Worm (Caenorhabditis elegans) whole organism, young adult: ENCODE data around the gene Y41C4A.21.

Experiments
- C06A6.2 ChIP-seq: fragments of 200-800 bp; sonication (Bioruptor generic); conservative IDR thresholded peaks from 2 replicates; pipeline ENCODE4 v1.3.6; 2022; ENCODE audit warnings: missing genetic modification characterization, missing compliant biosample characterization
- F49E8.2 ChIP-seq: sonication (generic microtip); optimal IDR thresholded peaks from 3 replicates; lab custom pipeline; 2017; ENCODE audit warnings: missing genetic modification characterization, mild to moderate bottlenecking, missing compliant biosample characterization, antibody characterized with exemption, moderate library complexity; ENCODE audit not compliant: insufficient read depth
- K12H6.12 ChIP-seq: fragments of 200-800 bp; sonication (Bioruptor generic); optimal IDR thresholded peaks from 2 replicates; lab custom pipeline; 2018; ENCODE audit warnings: mild to moderate bottlenecking, missing genetic modification characterization, missing compliant biosample characterization
- T07F8.4 ChIP-seq: sonication (generic microtip); optimal IDR thresholded peaks from 2 replicates; lab custom pipeline; 2016; ENCODE audit warnings: mild to moderate bottlenecking, missing genetic modification characterization, moderate library complexity, missing compliant biosample characterization
- akir-1 ChIP-seq: fragments of 200-800 bp; sonication (Bioruptor generic); optimal IDR thresholded peaks from 2 replicates; lab custom pipeline; 2018; ENCODE audit warnings: mild to moderate bottlenecking, missing genetic modification characterization, moderate library complexity, missing compliant biosample characterization
- ama-1 ChIP-seq, 3 experiments: fragments of 150-350 bp in 1 of 3; sonication (generic microtip) in 2 of 3; optimal IDR thresholded peaks; 2 replicates each; lab custom pipeline; 2014 to 2018; ENCODE audit warnings: missing biosample characterization in 2 of 3, missing genetic modification characterization in 2 of 3, missing genetic modification reagents in 2 of 3
- bed-2 ChIP-seq: fragments of 200-800 bp; sonication (Bioruptor generic); IDR thresholded peaks from 2 replicates; pipeline ENCODE4 v1.3.6; 2022; ENCODE audit warnings: missing genetic modification reagents, missing genetic modification characterization, missing compliant biosample characterization
- ceh-91 ChIP-seq: fragments of 200-800 bp; sonication (Bioruptor generic); IDR thresholded peaks from 2 replicates; pipeline ENCODE4 v1.3.6; 2022; ENCODE audit warnings: missing genetic modification reagents, missing genetic modification characterization, missing compliant biosample characterization
- chd-7 ChIP-seq: sonication (generic microtip); optimal IDR thresholded peaks from 2 replicates; lab custom pipeline; 2016; ENCODE audit warnings: mild to moderate bottlenecking, missing genetic modification characterization, moderate library complexity, missing compliant biosample characterization
- egl-44 ChIP-seq: fragments of 200-800 bp; sonication (Bioruptor generic); IDR thresholded peaks from 2 replicates; pipeline ENCODE4 v1.3.6; 2022; ENCODE audit warnings: missing genetic modification reagents, missing genetic modification characterization, missing compliant biosample characterization
- hlh-12 ChIP-seq: sonication (generic microtip); optimal IDR thresholded peaks from 2 replicates; lab custom pipeline; 2016; ENCODE audit warnings: missing genetic modification characterization, missing compliant biosample characterization
- lin-35 ChIP-seq, 3 experiments: fragments of 150-350 bp in 2 of 3; sonication (generic microtip) in 1 of 3; optimal IDR thresholded peaks; 2 replicates each; lab custom pipeline; 2014 to 2018; ENCODE audit warnings: missing biosample characterization in 3 of 3, missing genetic modification characterization in 3 of 3, missing genetic modification reagents in 3 of 3
- lsy-27 ChIP-seq: sonication (generic microtip); optimal IDR thresholded peaks from 2 replicates; lab custom pipeline; 2017; ENCODE audit warnings: missing genetic modification characterization, mild to moderate bottlenecking, missing compliant biosample characterization, antibody characterized with exemption, missing genotype, borderline replicate concordance; ENCODE audit not compliant: insufficient read depth
- madf-8 ChIP-seq: fragments of 200-800 bp; sonication (Bioruptor generic); conservative IDR thresholded peaks from 2 replicates; pipeline ENCODE4 v1.3.6; 2022; ENCODE audit warnings: missing genetic modification reagents, missing genetic modification characterization, missing compliant biosample characterization
- mes-4 ChIP-seq: sonication (generic microtip); optimal IDR thresholded peaks from 2 replicates; lab custom pipeline; 2016; ENCODE audit warnings: missing genotype, missing genetic modification characterization, missing compliant biosample characterization
- nfya-2 ChIP-seq: fragments of 200-800 bp; sonication (Bioruptor generic); IDR thresholded peaks from 2 replicates; pipeline ENCODE4 v1.3.6; 2022; ENCODE audit warnings: missing genetic modification reagents, missing genetic modification characterization, missing compliant biosample characterization
- nhr-90 ChIP-seq: sonication (generic microtip); optimal IDR thresholded peaks from 2 replicates; lab custom pipeline; 2016; ENCODE audit warnings: missing genotype, mild to moderate bottlenecking, missing genetic modification characterization, missing compliant biosample characterization
- pbrm-1 ChIP-seq: fragments of 200-800 bp; sonication (Bioruptor generic); IDR thresholded peaks from 2 replicates; pipeline ENCODE4 v1.3.6; 2022; ENCODE audit warnings: missing genetic modification reagents, missing genetic modification characterization, missing compliant biosample characterization
- pha-4 ChIP-seq: fragments of 150-350 bp; sonication (generic microtip); optimal IDR thresholded peaks from 2 replicates; lab custom pipeline; 2014; ENCODE audit warnings: missing biosample characterization, missing genetic modification reagents, missing genetic modification characterization
- rec-8 ChIP-seq, 2 experiments: sonication (generic microtip); optimal IDR thresholded peaks; 2 replicates each; lab custom pipeline; 2016; ENCODE audit warnings: mild to moderate bottlenecking in 2 of 2, missing genetic modification characterization in 2 of 2, missing genetic modification reagents in 2 of 2, missing genotype in 2 of 2, missing biosample characterization in 1 of 2, missing compliant biosample characterization in 1 of 2, moderate library complexity in 1 of 2
- repo-1 ChIP-seq: sonication (generic microtip); optimal IDR thresholded peaks from 2 replicates; lab custom pipeline; 2017; ENCODE audit warnings: mild to moderate bottlenecking, missing genetic modification characterization, missing compliant biosample characterization
- rpc-1 ChIP-seq, 2 experiments: fragments of 150-350 bp in 1 of 2; sonication (generic microtip) in 1 of 2; optimal IDR thresholded peaks; 2 replicates each; lab custom pipeline; 2014 to 2018; ENCODE audit warnings: missing biosample characterization in 1 of 2, missing genetic modification characterization in 1 of 2, missing genetic modification reagents in 1 of 2, missing genotype in 1 of 2
- snpc-1.1 ChIP-seq: sonication (generic microtip); optimal IDR thresholded peaks from 2 replicates; lab custom pipeline; 2017; ENCODE audit warnings: missing genetic modification characterization, mild to moderate bottlenecking, missing compliant biosample characterization, antibody characterized with exemption, moderate library complexity, missing genotype, missing genetic modification reagents; ENCODE audit not compliant: insufficient read depth
- ztf-28 ChIP-seq: fragments of 200-800 bp; sonication (Bioruptor generic); IDR thresholded peaks from 2 replicates; pipeline ENCODE4 v1.3.6; 2022; ENCODE audit warnings: missing genetic modification reagents, missing genetic modification characterization, missing compliant biosample characterization
- ztf-3 ChIP-seq: fragments of 200-800 bp; sonication (Bioruptor generic); optimal IDR thresholded peaks from 2 replicates; lab custom pipeline; 2018; ENCODE audit warnings: mild to moderate bottlenecking, missing genetic modification characterization, missing compliant biosample characterization

Gene Y41C4A.21

DNA sequence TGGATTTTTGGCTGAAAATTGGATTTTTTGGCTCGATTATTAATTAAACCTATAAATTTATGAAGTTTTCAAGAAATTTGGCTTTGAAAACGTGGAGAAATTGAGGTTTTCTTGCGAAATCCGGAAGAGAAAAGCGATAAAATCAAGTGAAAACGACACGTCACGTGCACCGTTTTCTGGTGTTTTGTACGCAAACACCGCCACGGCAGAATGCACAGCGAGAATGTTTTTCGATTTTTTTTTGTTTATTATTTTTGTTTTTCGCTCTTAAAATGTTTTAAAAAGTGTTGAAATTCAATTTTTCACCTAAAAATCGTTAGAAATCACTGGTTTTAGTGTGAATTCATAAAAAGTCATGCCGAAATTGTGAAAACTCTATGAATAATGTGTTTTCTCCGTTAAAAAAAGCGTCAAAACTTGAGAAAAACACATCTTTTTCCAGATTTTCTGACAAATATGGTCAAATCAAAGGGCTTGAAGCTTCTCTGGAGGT lies 42.4 kb downstream of the Y41C4A.21 start, which contains the start of gene immp-1 (continued):
- TF ChIP-seq pbrm-1 (GFP tag; lab: Robert Waterston, UW) = no peak
- TF ChIP-seq ztf-28 (GFP tag; lab: Robert Waterston, UW) = no peak
- TF ChIP-seq rec-8 (tag; optimal IDR thresholded peaks at IDR 0.05; lab: Kevin White, UChicago) = no peak
- TF ChIP-seq nhr-90 = no peak
- no peak for TF ChIP-seq T07F8.4
- no peak for TF ChIP-seq nfya-2 (GFP tag; lab: Robert Waterston, UW)

DNA sequence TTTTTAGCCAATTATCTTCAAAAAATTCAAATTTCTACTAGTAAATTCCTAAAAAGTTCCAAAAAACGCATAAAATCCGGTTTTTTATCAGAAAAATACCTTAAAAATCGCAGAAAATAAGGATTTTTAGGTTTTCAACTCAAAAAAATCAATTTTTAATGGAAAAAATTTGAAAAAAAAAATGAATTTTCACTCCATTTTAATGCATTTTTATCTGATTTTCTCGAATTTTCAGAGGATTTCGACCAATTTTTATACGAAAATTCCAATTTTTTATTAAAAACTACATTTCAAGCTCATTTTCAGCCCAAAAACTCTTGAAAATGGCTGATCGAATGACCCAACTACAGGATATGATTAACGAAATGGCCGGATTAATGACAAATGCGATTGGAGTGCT lies 45.2 kb downstream of the Y41C4A.21 start, which contains the start of gene mdt-21:
TSS of gene mdt-21 (plus strand) at position 301 of the 400 bp plus-strand sequence.
- TF ChIP-seq akir-1 (GFP tag; lab: Kevin White, UChicago) = no peak
- no peak for TF ChIP-seq ceh-91

DNA sequence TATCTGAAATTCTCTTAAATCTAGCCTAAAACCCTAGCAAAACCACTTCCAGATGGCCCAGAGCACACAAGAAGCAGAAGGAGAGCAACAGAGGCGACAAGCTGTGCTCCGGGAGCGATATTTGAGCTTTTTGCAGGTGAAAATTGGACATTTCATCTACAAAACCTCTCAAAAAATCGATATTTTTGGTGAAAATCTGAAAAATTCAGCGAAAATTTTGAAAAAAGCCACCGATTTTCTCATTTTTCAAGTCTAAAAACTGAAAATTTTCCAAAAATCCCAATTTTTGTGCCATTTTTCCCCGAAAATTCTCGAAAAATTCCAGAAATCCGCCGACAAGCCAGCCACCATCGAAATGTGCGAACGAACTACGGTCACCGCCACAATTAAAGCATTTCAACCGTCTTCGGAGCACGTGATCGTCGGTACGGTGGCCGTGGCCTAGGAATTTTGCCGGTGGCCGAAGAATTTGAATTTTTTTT lies 48.1 kb downstream of the Y41C4A.21 start, which contains the start of gene C24H11.5:
TSS of gene C24H11.5 (plus strand) at position 51 of the 482 bp plus-strand sequence.
- TF ChIP-seq ama-1 (optimal IDR thresholded peaks at IDR 0.05; lab: Kevin White, UChicago) = no peak
- no peak for TF ChIP-seq ama-1 (GFP tag; optimal IDR thresholded peaks at IDR 0.05; lab: Kevin White, UChicago)
- TF ChIP-seq K12H6.12 (tag; lab: Kevin White, UChicago) = no peak
- TF ChIP-seq snpc-1.1 (tag; lab: Kevin White, UChicago) = no peak

DNA sequence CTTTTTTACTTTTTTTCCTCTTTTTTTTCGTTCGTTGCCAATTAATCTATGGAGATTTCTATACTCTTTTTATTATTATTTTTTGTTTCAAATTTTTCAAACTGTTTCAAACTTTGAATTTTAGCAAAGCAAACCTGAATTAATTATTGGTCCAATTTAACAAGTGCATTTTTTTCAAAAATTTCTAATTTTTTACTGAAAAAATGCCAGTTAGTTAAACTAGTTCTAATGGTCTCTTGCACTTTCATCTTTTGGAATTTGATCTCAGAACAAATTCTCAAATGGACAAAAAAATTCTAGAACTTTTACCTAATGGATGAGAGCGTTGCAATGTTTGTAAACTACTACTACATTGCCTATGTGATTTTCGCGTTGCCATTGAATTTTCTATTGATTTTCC lies 49.6 kb downstream of the Y41C4A.21 start, which contains the start of gene srd-74:
TSS of gene srd-74 (plus strand) at position 301 of the 400 bp plus-strand sequence.
- no peak for TF ChIP-seq pha-4 (tag; lab: Kevin White, UChicago)
- TF ChIP-seq madf-8 (GFP tag; lab: Robert Waterston, UW) = no peak
- no peak for TF ChIP-seq F49E8.2
- no peak for TF ChIP-seq repo-1 (tag; lab: Kevin White, UChicago)
- TF ChIP-seq rpc-1 (optimal IDR thresholded peaks at IDR 0.05; lab: Kevin White, UChicago) = no peak
- TF ChIP-seq rpc-1 (tag; optimal IDR thresholded peaks at IDR 0.05; lab: Kevin White, UChicago) = no peak
- TF ChIP-seq lsy-27 (tag; lab: Kevin White, UChicago) = no peak
- TF ChIP-seq C06A6.2 = no peak
- no peak for TF ChIP-seq bed-2 (GFP tag; lab: Robert Waterston, UW)
- no peak for TF ChIP-seq lin-35 (GFP tag; optimal IDR thresholded peaks at IDR 0.05; lab: Kevin White, UChicago)
- TF ChIP-seq K12H6.12 (tag; lab: Kevin White, UChicago) = no peak
- no peak for TF ChIP-seq hlh-12 (tag; lab: Kevin White, UChicago)
- no peak for TF ChIP-seq mes-4 (tag; lab: Kevin White, UChicago)
- no peak for TF ChIP-seq ztf-3 (GFP tag; lab: Kevin White, UChicago)
- TF ChIP-seq chd-7 (tag; lab: Kevin White, UChicago) = no peak
- TF ChIP-seq egl-44 (GFP tag; lab: Robert Waterston, UW) = no peak
